Fruit fly (Drosophila melanogaster): ENCODE measurements around the gene rtet.

rtet gene

DNA sequence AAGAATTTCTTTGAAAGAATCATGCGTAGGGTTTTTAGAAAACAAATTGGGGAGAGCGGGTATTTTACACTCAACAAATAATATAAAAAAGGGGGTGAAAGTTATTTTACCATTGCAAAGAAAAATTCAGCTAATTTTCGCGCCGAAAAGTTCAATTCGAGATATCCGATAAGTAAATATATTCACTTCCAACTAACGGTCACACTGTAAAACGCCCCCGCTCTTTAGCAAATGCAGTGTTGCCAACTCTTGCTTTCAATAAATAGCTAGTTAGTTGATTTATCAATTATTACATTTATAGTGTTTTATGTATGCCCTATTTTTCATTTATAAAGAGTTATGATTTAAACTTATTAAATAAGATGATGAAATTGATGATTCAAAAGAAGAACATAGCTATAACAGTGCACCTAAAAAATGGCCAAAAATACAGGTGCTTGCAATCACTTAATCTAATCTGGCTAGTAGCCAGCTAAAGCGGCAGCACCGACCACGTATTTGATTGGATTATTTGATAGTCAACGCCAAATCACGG, 30.0 kb downstream of the rtet start, which contains the start of gene meigo (continued):
- TF ChIP-seq jumu (GFP tag; optimal IDR thresholded peaks at IDR 0.05): peak; percentile 40
- TF ChIP-seq Hsf (GFP tag; optimal IDR thresholded peaks at IDR 0.05): peak; percentile 71
- TF ChIP-seq CG10321 (GFP tag; IDR thresholded peaks at IDR 0.05): no peak
- no peak for TF ChIP-seq wdn (GFP tag; IDR thresholded peaks at IDR 0.05)
- TF ChIP-seq CG5953 (GFP tag; IDR thresholded peaks at IDR 0.05): no peak
- no peak for TF ChIP-seq ATbp (GFP tag; optimal IDR thresholded peaks at IDR 0.05)
- no peak for TF ChIP-seq Bdp1 (GFP tag; optimal IDR thresholded peaks at IDR 0.05)
- TF ChIP-seq Blimp-1 (GFP tag; optimal IDR thresholded peaks at IDR 0.05): peak; percentile 64
- TF ChIP-seq CG7745 (tag; optimal IDR thresholded peaks at IDR 0.05): no peak
- TF ChIP-seq zf30C (GFP tag; optimal IDR thresholded peaks at IDR 0.05): no peak
- TF ChIP-seq CG7357 (GFP tag; IDR thresholded peaks at IDR 0.05): 0 out of 3 replicates have a peak, but pooled peaks have one; percentile 31
- TF ChIP-seq Usf (GFP tag; optimal IDR thresholded peaks at IDR 0.05): peak; percentile 36
- no peak; the same call in 2 of the 3 replicates for TF ChIP-seq CG34422 (GFP tag; IDR thresholded peaks at IDR 0.05)
- TF ChIP-seq bowl (GFP tag; IDR thresholded peaks at IDR 0.05): no peak
- TF ChIP-seq CG7786 (GFP tag; optimal IDR thresholded peaks at IDR 0.05): peak; percentile 46
- peak; percentile 70 for TF ChIP-seq Max (GFP tag; optimal IDR thresholded peaks at IDR 0.05)
- TF ChIP-seq CG12659 (GFP tag; optimal IDR thresholded peaks at IDR 0.05): peak; percentile 87
- no peak for TF ChIP-seq tna (GFP tag; IDR thresholded peaks at IDR 0.05; ENCODE audit: partially characterized antibody)
- TF ChIP-seq HLH3B (GFP tag; IDR thresholded peaks at IDR 0.05): peak; percentile 47; the same call in 1 of the 2 replicates
- no peak for TF ChIP-seq CG12071 (GFP tag; optimal IDR thresholded peaks at IDR 0.05)
- peak; percentile 99 for TF ChIP-seq grn (GFP tag; optimal IDR thresholded peaks at IDR 0.05)
- no peak for TF ChIP-seq inv (GFP tag; IDR thresholded peaks at IDR 0.05; ENCODE audit: partially characterized antibody)
- peak; percentile 52 for TF ChIP-seq Tbp (GFP tag; optimal IDR thresholded peaks at IDR 0.05)
- no peak for TF ChIP-seq CG4360 (GFP tag; IDR thresholded peaks at IDR 0.05)
- TF ChIP-seq Hr39 (optimal IDR thresholded peaks at IDR 0.05): no peak
- no peak for TF ChIP-seq CG7963 (GFP tag; IDR thresholded peaks at IDR 0.05; ENCODE audit: partially characterized antibody)
- TF ChIP-seq CG10654 (GFP tag; optimal IDR thresholded peaks at IDR 0.05): peak; percentile 67
- TF ChIP-seq CG6272 (GFP tag; IDR thresholded peaks at IDR 0.05): peak; percentile 65
- peak; percentile 38 for TF ChIP-seq da (GFP tag; optimal IDR thresholded peaks at IDR 0.05)
- TF ChIP-seq HmgD (GFP tag; optimal IDR thresholded peaks at IDR 0.05): no peak
- TF ChIP-seq az2 (GFP tag; optimal IDR thresholded peaks at IDR 0.05): peak; percentile 33
- peak; percentile 31 for TF ChIP-seq nom (GFP tag; optimal IDR thresholded peaks at IDR 0.05)
- no peak for TF ChIP-seq Dip2 (GFP tag; IDR thresholded peaks at IDR 0.05)
- peak; percentile 59 for TF ChIP-seq BEAF-32 (GFP tag; optimal IDR thresholded peaks at IDR 0.05)
- no peak for TF ChIP-seq CG9609 (GFP tag; optimal IDR thresholded peaks at IDR 0.05)
- peak; percentile 38 for TF ChIP-seq salm (tag; optimal IDR thresholded peaks at IDR 0.05)
- TF ChIP-seq B-H1 (GFP tag; IDR thresholded peaks at IDR 0.05): peak; percentile 45; the same call in 2 of the 3 replicates
- TF ChIP-seq Lim3 (GFP tag; IDR thresholded peaks at IDR 0.05): no peak
- TF ChIP-seq rib (GFP tag; IDR thresholded peaks at IDR 0.05): no peak
- TF ChIP-seq sc (optimal IDR thresholded peaks at IDR 0.05): no peak
- no peak for TF ChIP-seq sc (GFP tag; optimal IDR thresholded peaks at IDR 0.05)
- peak; percentile 67 for TF ChIP-seq CG12942 (GFP tag; optimal IDR thresholded peaks at IDR 0.05)
- no peak for TF ChIP-seq dimm (GFP tag; IDR thresholded peaks at IDR 0.05)
- TF ChIP-seq CG14860 (GFP tag; IDR thresholded peaks at IDR 0.05; ENCODE audit: partially characterized antibody): no peak
- no peak for TF ChIP-seq Atf6 (GFP tag; IDR thresholded peaks at IDR 0.05)
- no peak for TF ChIP-seq knrl (GFP tag; IDR thresholded peaks at IDR 0.05; ENCODE audit: partially characterized antibody)
- TF ChIP-seq CG43689 (GFP tag; IDR thresholded peaks at IDR 0.05): no peak
- TF ChIP-seq CG11695 (GFP tag; IDR thresholded peaks at IDR 0.05): no peak
- TF ChIP-seq CG17359 (tag; optimal IDR thresholded peaks at IDR 0.05): peak; percentile 56
- no peak for TF ChIP-seq ac (GFP tag; optimal IDR thresholded peaks at IDR 0.05)
- no peak for TF ChIP-seq CG10431 (GFP tag; optimal IDR thresholded peaks at IDR 0.05)
